Fruit fly (Drosophila melanogaster) whole organism, embryonic: Measurements from ENCODE around the gene mthl2.
A peak's percentile ranks its signal among the peaks of the same experiment; 100 is the strongest.

Experiments
- Abd-B ChIP-seq: fragments of 200-800 bp; sonication (Bioruptor generic); optimal IDR thresholded peaks from 2 replicates; lab custom pipeline; 2018; ENCODE audit warnings: missing biosample characterization, mild to moderate bottlenecking, missing genetic modification characterization, moderate library complexity
- Adf1 ChIP-seq: fragments of 200-800 bp; sonication (Bioruptor generic); IDR thresholded peaks from 2 replicates; pipeline ENCODE4 v1.3.6; 2022; ENCODE audit warnings: missing biosample characterization, missing genetic modification characterization
- Bgb ChIP-seq: fragments of 200-800 bp; sonication (Bioruptor generic); IDR thresholded peaks from 2 replicates; pipeline ENCODE4 v1.3.6; 2022; ENCODE audit warnings: missing biosample characterization, missing genetic modification characterization; ENCODE audit not compliant: partially characterized antibody
- Bteb2 ChIP-seq: fragments of 200-800 bp; sonication (Bioruptor generic); optimal IDR thresholded peaks from 2 replicates; lab custom pipeline; 2016; ENCODE audit warnings: missing biosample characterization, missing genetic modification characterization
- C15 ChIP-seq: fragments of 200-800 bp; sonication (Bioruptor generic); IDR thresholded peaks from 3 replicates; pipeline ENCODE4 v1.3.6; 2022; ENCODE audit warnings: missing biosample characterization, missing genetic modification characterization
- CG10366 ChIP-seq: fragments of 200-800 bp; sonication (Bioruptor generic); IDR thresholded peaks from 2 replicates; pipeline ENCODE4 v1.3.6; 2022; ENCODE audit warnings: missing biosample characterization, missing genetic modification characterization
- CG11456 ChIP-seq: fragments of 200-800 bp; sonication (Bioruptor generic); IDR thresholded peaks from 3 replicates; pipeline ENCODE4 v1.3.6; 2022; ENCODE audit warnings: missing biosample characterization, missing genetic modification characterization
- CG12219 ChIP-seq: fragments of 200-800 bp; sonication (Bioruptor generic); optimal IDR thresholded peaks from 3 replicates; lab custom pipeline; 2018; ENCODE audit warnings: missing biosample characterization, mild to moderate bottlenecking, missing genetic modification characterization
- CG12236 ChIP-seq: fragments of 200-800 bp; sonication (Bioruptor generic); optimal IDR thresholded peaks from 2 replicates; lab custom pipeline; 2016; ENCODE audit warnings: missing biosample characterization, missing genetic modification characterization
- CG12299 ChIP-seq: fragments of 200-800 bp; sonication (Bioruptor generic); optimal IDR thresholded peaks from 2 replicates; lab custom pipeline; 2018; ENCODE audit warnings: missing biosample characterization, mild to moderate bottlenecking, missing genetic modification characterization
- CG13894 ChIP-seq: fragments of 200-800 bp; sonication (Bioruptor generic); optimal IDR thresholded peaks from 3 replicates; lab custom pipeline; 2018; ENCODE audit warnings: missing biosample characterization, mild to moderate bottlenecking, missing genetic modification characterization, moderate library complexity
- CG14965 ChIP-seq: fragments of 200-800 bp; sonication (Bioruptor generic); optimal IDR thresholded peaks from 2 replicates; lab custom pipeline; 2016; ENCODE audit warnings: missing biosample characterization, missing genetic modification characterization, borderline replicate concordance
- CG1647 ChIP-seq: fragments of 200-800 bp; sonication (Bioruptor generic); optimal IDR thresholded peaks from 3 replicates; lab custom pipeline; 2016; ENCODE audit warnings: missing biosample characterization, missing genetic modification characterization
- CG17186 ChIP-seq: fragments of 200-800 bp; sonication (Bioruptor generic); optimal IDR thresholded peaks from 3 replicates; lab custom pipeline; 2017; ENCODE audit warnings: missing biosample characterization, missing genetic modification reagents, missing genetic modification characterization
- CG18599 ChIP-seq: fragments of 200-800 bp; sonication (Bioruptor generic); optimal IDR thresholded peaks from 3 replicates; lab custom pipeline; 2017; ENCODE audit warnings: missing biosample characterization, missing genetic modification characterization, mild to moderate bottlenecking, moderate library complexity, missing genetic modification reagents
- CG2202 ChIP-seq: fragments of 200-800 bp; sonication (Bioruptor generic); optimal IDR thresholded peaks from 2 replicates; lab custom pipeline; 2018; ENCODE audit warnings: missing biosample characterization, mild to moderate bottlenecking, missing genetic modification characterization
- CG31441 ChIP-seq: fragments of 200-800 bp; sonication (Bioruptor generic); IDR thresholded peaks from 2 replicates; pipeline ENCODE4 v1.3.6; 2022; ENCODE audit warnings: missing biosample characterization, missing genetic modification characterization
- CG4360 ChIP-seq: fragments of 200-800 bp; sonication (Bioruptor generic); IDR thresholded peaks from 2 replicates; pipeline ENCODE4 v1.3.6; 2022; ENCODE audit warnings: missing biosample characterization, missing genetic modification characterization
- CG4424 ChIP-seq: fragments of 200-800 bp; sonication (Bioruptor generic); optimal IDR thresholded peaks from 3 replicates; lab custom pipeline; 2016; ENCODE audit warnings: missing biosample characterization, missing genetic modification characterization
- CG4617 ChIP-seq: fragments of 200-800 bp; sonication (Bioruptor generic); optimal IDR thresholded peaks from 3 replicates; lab custom pipeline; 2016; ENCODE audit warnings: missing biosample characterization, missing genetic modification characterization, borderline replicate concordance
- CG7372 ChIP-seq: fragments of 200-800 bp; sonication (Bioruptor generic); IDR thresholded peaks from 2 replicates; pipeline ENCODE4 v1.3.6; 2022; ENCODE audit warnings: missing biosample characterization, missing genetic modification characterization
- CG8089 ChIP-seq: fragments of 200-800 bp; sonication (Bioruptor generic); optimal IDR thresholded peaks from 3 replicates; lab custom pipeline; 2016; ENCODE audit warnings: missing biosample characterization, missing genetic modification characterization
- CG8359 ChIP-seq: fragments of 200-800 bp; sonication (Bioruptor generic); optimal IDR thresholded peaks from 2 replicates; lab custom pipeline; 2017; ENCODE audit warnings: missing biosample characterization, mild to moderate bottlenecking, missing genetic modification characterization, borderline replicate concordance
- CG8478 ChIP-seq: fragments of >200 bp; optimal IDR thresholded peaks from 2 replicates; lab custom pipeline; 2018
- D19A ChIP-seq: fragments of 200-800 bp; optimal IDR thresholded peaks from 3 replicates; lab custom pipeline; 2019; ENCODE audit warnings: missing biosample characterization, mild to moderate bottlenecking, missing genetic modification characterization, moderate library complexity
- Doc3 ChIP-seq: fragments of 200-800 bp; sonication (Bioruptor generic); IDR thresholded peaks from 3 replicates; pipeline ENCODE4 v1.3.6; 2022; ENCODE audit warnings: missing biosample characterization, missing genetic modification characterization; ENCODE audit not compliant: partially characterized antibody
- Hand ChIP-seq: fragments of 200-800 bp; sonication (Bioruptor generic); optimal IDR thresholded peaks from 2 replicates; lab custom pipeline; 2017; ENCODE audit warnings: mild to moderate bottlenecking, missing biosample characterization, missing genetic modification reagents, missing genetic modification characterization
- Meics ChIP-seq: fragments of 200-800 bp; sonication (Bioruptor generic); optimal IDR thresholded peaks from 2 replicates; lab custom pipeline; 2017; ENCODE audit warnings: missing biosample characterization, mild to moderate bottlenecking, missing genetic modification characterization
- Oaz ChIP-seq: fragments of 200-800 bp; sonication (Bioruptor generic); IDR thresholded peaks from 2 replicates; pipeline ENCODE4 v1.3.6; 2022; ENCODE audit warnings: missing biosample characterization, missing genetic modification characterization
- Sox102F ChIP-seq: fragments of 200-800 bp; sonication (Bioruptor generic); optimal IDR thresholded peaks from 2 replicates; lab custom pipeline; 2018; ENCODE audit warnings: missing biosample characterization, mild to moderate bottlenecking, missing genetic modification characterization, moderate library complexity
- Trl ChIP-seq, 3 experiments: fragments of >200 bp in 2 of 3; fragments of 200-800 bp in 1 of 3; sonication (Bioruptor generic) in 1 of 3; optimal IDR thresholded peaks; 2 replicates in 1 of 3; 3 replicates in 2 of 3; lab custom pipeline; 2016 to 2017; ENCODE audit warnings: missing biosample characterization in 1 of 3, missing genetic modification characterization in 1 of 3
- al ChIP-seq: fragments of 200-800 bp; sonication (Bioruptor generic); IDR thresholded peaks from 2 replicates; pipeline ENCODE4 v1.3.6; 2022; ENCODE audit warnings: missing biosample characterization, missing genetic modification characterization
- az2 ChIP-seq: fragments of 200-800 bp; sonication (Bioruptor generic); optimal IDR thresholded peaks from 3 replicates; lab custom pipeline; 2016; ENCODE audit warnings: missing biosample characterization, missing genetic modification characterization
- cg ChIP-seq: fragments of 200-800 bp; sonication (Bioruptor generic); optimal IDR thresholded peaks from 3 replicates; lab custom pipeline; 2019; ENCODE audit warnings: missing biosample characterization, mild to moderate bottlenecking, missing genetic modification characterization, moderate library complexity
- chinmo ChIP-seq: fragments of 200-800 bp; sonication (Bioruptor generic); IDR thresholded peaks from 4 replicates; pipeline ENCODE4 v1.3.6; 2022; ENCODE audit warnings: missing biosample characterization, missing genetic modification characterization; ENCODE audit not compliant: partially characterized antibody
- dpn ChIP-seq, 2 experiments: fragments of 200-800 bp; sonication (Bioruptor generic); optimal IDR thresholded peaks; 3 replicates each; lab custom pipeline; 2016; ENCODE audit warnings: missing biosample characterization in 2 of 2, missing genetic modification characterization in 2 of 2
- en ChIP-seq: fragments of 200-800 bp; sonication (Bioruptor generic); optimal IDR thresholded peaks from 2 replicates; lab custom pipeline; 2016; ENCODE audit warnings: missing biosample characterization, missing genetic modification characterization
- eve ChIP-seq, 2 experiments: fragments of >200 bp; optimal IDR thresholded peaks; 2 replicates each; lab custom pipeline; 2017; ENCODE audit warnings: missing biosample characterization in 2 of 2, missing genetic modification characterization in 2 of 2
- fu2 ChIP-seq: fragments of 200-800 bp; sonication (Bioruptor generic); optimal IDR thresholded peaks from 2 replicates; lab custom pipeline; 2016; ENCODE audit warnings: missing biosample characterization, missing genetic modification characterization
- gfzf ChIP-seq: fragments of 200-800 bp; sonication (Bioruptor generic); optimal IDR thresholded peaks from 2 replicates; lab custom pipeline; 2016; ENCODE audit warnings: missing biosample characterization, mild to moderate bottlenecking, missing genetic modification characterization, moderate library complexity
- gsb ChIP-seq: fragments of 200-800 bp; sonication (Bioruptor generic); IDR thresholded peaks from 2 replicates; pipeline ENCODE4 v1.3.6; 2022; ENCODE audit warnings: missing biosample characterization, missing genetic modification characterization
- lov ChIP-seq, 2 experiments: fragments of 200-800 bp in 1 of 2; fragments of >200 bp in 1 of 2; sonication (Bioruptor generic) in 1 of 2; IDR thresholded peaks in 1 of 2; optimal IDR thresholded peaks in 1 of 2; 2 replicates in 1 of 2; 3 replicates in 1 of 2; pipeline versions ENCODE4 v1.3.6 to Lab custom; 2017 to 2022; ENCODE audit warnings: missing biosample characterization in 1 of 2, missing genetic modification characterization in 1 of 2
- luna ChIP-seq: fragments of 200-800 bp; sonication (Bioruptor generic); optimal IDR thresholded peaks from 2 replicates; lab custom pipeline; 2016; ENCODE audit warnings: missing biosample characterization, missing genetic modification characterization
- mam ChIP-seq: fragments of 200-800 bp; sonication (Bioruptor generic); optimal IDR thresholded peaks from 3 replicates; lab custom pipeline; 2016; ENCODE audit warnings: missing biosample characterization, missing genetic modification characterization
- otp ChIP-seq: fragments of 200-800 bp; sonication (Bioruptor generic); IDR thresholded peaks from 3 replicates; pipeline ENCODE4, ENCODE4 v1.3.6; 2022; ENCODE audit warnings: missing biosample characterization, missing genetic modification characterization
- pita ChIP-seq: fragments of 200-800 bp; sonication (Bioruptor generic); optimal IDR thresholded peaks from 2 replicates; lab custom pipeline; 2017; ENCODE audit warnings: missing biosample characterization, mild to moderate bottlenecking, missing genetic modification characterization
- sqz ChIP-seq: fragments of 200-800 bp; sonication (Bioruptor generic); optimal IDR thresholded peaks from 3 replicates; lab custom pipeline; 2018; ENCODE audit warnings: missing biosample characterization, mild to moderate bottlenecking, missing genetic modification characterization
- tll ChIP-seq, 2 experiments: fragments of 200-800 bp in 1 of 2; fragments of >200 bp in 1 of 2; sonication (Bioruptor generic) in 1 of 2; optimal IDR thresholded peaks; 2 replicates each; lab custom pipeline; 2017 to 2019; ENCODE audit warnings: missing biosample characterization in 2 of 2, missing genetic modification characterization in 2 of 2, mild to moderate bottlenecking in 1 of 2, moderate library complexity in 1 of 2
- unc-4 ChIP-seq: fragments of 200-800 bp; sonication (Bioruptor generic); IDR thresholded peaks from 2 replicates; pipeline ENCODE4 v1.3.6; 2022; ENCODE audit warnings: missing biosample characterization, missing genetic modification characterization; ENCODE audit not compliant: partially characterized antibody

mthl2 gene

DNA sequence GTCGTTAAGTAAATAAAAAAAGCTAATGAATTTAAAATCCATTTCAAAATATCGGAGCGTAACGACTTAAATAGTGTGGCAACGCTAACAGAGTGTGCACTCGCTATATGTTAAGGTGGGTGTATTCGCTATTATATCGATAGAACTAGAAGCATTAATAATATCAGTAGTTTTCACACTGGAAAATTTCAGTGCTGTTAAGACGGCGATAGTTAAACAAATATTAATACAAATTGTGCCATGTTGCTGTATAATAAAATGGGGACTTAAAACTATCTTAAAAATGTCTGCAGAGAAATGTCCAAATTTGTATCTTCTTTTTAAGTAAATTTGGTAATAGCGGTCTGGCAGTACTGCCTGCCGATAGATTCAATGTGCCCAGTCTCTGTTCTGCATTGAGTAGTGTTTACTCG is 21.3 kb upstream of the mthl2 start (continued):
- TF ChIP-seq fu2 (peak; percentile 87), CG13894 (no peak), CG18599 (GFP tag; lab: Kevin White, UChicago) (peak; percentile 85), eve (GFP tag; optimal IDR thresholded peaks at IDR 0.05; lab: Kevin White, UChicago) (no peak), en (GFP tag; lab: Kevin White, UChicago) (peak; percentile 47), Sox102F (GFP tag; lab: Kevin White, UChicago) (peak; percentile 84), CG4617 (GFP tag; lab: Kevin White, UChicago) (peak; percentile 93), Meics (GFP tag; lab: Kevin White, UChicago) (peak; percentile 79), CG14965 (GFP tag; lab: Kevin White, UChicago) (peak; percentile 33), CG12219 (GFP tag; lab: Kevin White, UChicago) (peak; percentile 37), C15 (GFP tag; lab: Robert Waterston, UW) (peak; percentile 74; the same call in 2 of the 3 replicates), chinmo (0 out of 4 replicates have a peak, but pooled peaks have one; percentile 17), CG11456 (GFP tag; lab: Robert Waterston, UW) (peak; percentile 94), CG12299 (peak; percentile 62), CG31441 (GFP tag; lab: Robert Waterston, UW) (no peak), Doc3 (GFP tag; lab: Robert Waterston, UW) (peak; percentile 85), Bteb2 (peak; percentile 67), CG8089 (GFP tag; lab: Kevin White, UChicago) (peak; percentile 64), tll (GFP tag; optimal IDR thresholded peaks at IDR 0.05; lab: Kevin White, UChicago) (peak; percentile 36 to 74), CG7372 (GFP tag; lab: Robert Waterston, UW) (peak; percentile 89), pita (GFP tag; lab: Kevin White, UChicago) (peak; percentile 75), al (GFP tag; lab: Robert Waterston, UW) (peak; percentile 92), sqz (GFP tag; lab: Kevin White, UChicago) (no peak), Bgb (peak; percentile 83), gfzf (GFP tag; lab: Kevin White, UChicago) (peak; percentile 74), CG4424 (GFP tag; lab: Kevin White, UChicago) (peak; percentile 82), CG17186 (GFP tag; lab: Kevin White, UChicago) (peak; percentile 60), otp (GFP tag; lab: Robert Waterston, UW) (peak; percentile 84), Oaz (GFP tag; lab: Robert Waterston, UW) (peak; percentile 85), lov (optimal IDR thresholded peaks at IDR 0.05; lab: Kevin White, UChicago) (no peak), lov (GFP tag; IDR thresholded peaks at IDR 0.05; lab: Robert Waterston, UW) (peak; percentile 70; the same call in 2 of the 3 replicates), CG2202 (tag; lab: Kevin White, UChicago) (peak; percentile 36), Hand (GFP tag; lab: Kevin White, UChicago) (no peak), CG12236 (GFP tag; lab: Kevin White, UChicago) (peak; percentile 37), luna (GFP tag; lab: Kevin White, UChicago) (peak; percentile 84), CG4360 (GFP tag; lab: Robert Waterston, UW) (no peak), cg (no peak), gsb (GFP tag; lab: Robert Waterston, UW) (peak; percentile 77), CG10366 (GFP tag; lab: Robert Waterston, UW) (peak; percentile 90), az2 (peak; percentile 77), CG8359 (GFP tag; lab: Kevin White, UChicago) (no peak), Trl (optimal IDR thresholded peaks at IDR 0.05; lab: Kevin White, UChicago) (peak in 1 of 2 experiments; percentile 12), Trl (GFP tag; optimal IDR thresholded peaks at IDR 0.05; lab: Kevin White, UChicago) (peak; percentile 82), D19A (tag; lab: Kevin White, UChicago) (no peak), CG1647 (peak; percentile 85), Adf1 (GFP tag; lab: Robert Waterston, UW) (peak; percentile 42; the same call in 1 of the 2 replicates), unc-4 (peak; percentile 86), dpn (GFP tag; optimal IDR thresholded peaks at IDR 0.05; lab: Kevin White, UChicago) (peak; percentile 89 to 90), Abd-B (GFP tag; lab: Kevin White, UChicago) (peak; percentile 98), CG8478 (no peak), mam (peak; percentile 95)
